Worm (Caenorhabditis elegans) whole organism, L1 larva: ENCODE results near the gene Y45G5AM.4.
A peak's percentile ranks its signal among the peaks of the same experiment; 100 is the strongest.

Source experiments
- ama-1 ChIP-seq: fragments of 150-350 bp; optimal IDR thresholded peaks from 2 replicates; lab custom pipeline; 2014
- efl-1 ChIP-seq, 4 experiments: fragments of 150-350 bp; optimal IDR thresholded peaks in 3 of 4; peaks in 1 of 4; 1 replicate in 1 of 4; 2 replicates in 3 of 4; lab custom pipeline; 2014; ENCODE audit warnings: missing biosample characterization in 2 of 4, missing genetic modification characterization in 2 of 4, missing genetic modification reagents in 2 of 4
- egl-27 ChIP-seq, 2 experiments: fragments of 150-350 bp in 1 of 2; sonication (generic microtip); optimal IDR thresholded peaks; 3 replicates each; lab custom pipeline; 2017 to 2018; ENCODE audit warnings: missing biosample characterization in 2 of 2, missing genetic modification characterization in 2 of 2, missing genetic modification reagents in 2 of 2
- fkh-10 ChIP-seq: sonication (generic microtip); optimal IDR thresholded peaks from 2 replicates; lab custom pipeline; 2017; ENCODE audit warnings: missing biosample characterization, missing genetic modification reagents, missing genetic modification characterization
- nhr-76 ChIP-seq: sonication (generic microtip); optimal IDR thresholded peaks from 2 replicates; lab custom pipeline; 2017; ENCODE audit warnings: missing biosample characterization, missing genetic modification characterization
- pax-3 ChIP-seq: fragments of 200-800 bp; sonication (Bioruptor generic); optimal IDR thresholded peaks from 2 replicates; lab custom pipeline; 2018; ENCODE audit warnings: mild to moderate bottlenecking, missing genetic modification characterization, moderate library complexity, missing compliant biosample characterization
- rnt-1 ChIP-seq: sonication (generic microtip); optimal IDR thresholded peaks from 2 replicates; lab custom pipeline; 2016; ENCODE audit warnings: mild to moderate bottlenecking, missing genetic modification characterization, moderate library complexity, missing compliant biosample characterization
- unc-130 ChIP-seq: fragments of 150-350 bp; optimal IDR thresholded peaks from 2 replicates; lab custom pipeline; 2017; ENCODE audit warnings: missing biosample characterization, missing genetic modification characterization, inconsistent platforms
- xbp-1 ChIP-seq: sonication (generic microtip); optimal IDR thresholded peaks from 2 replicates; lab custom pipeline; 2016; ENCODE audit warnings: missing genetic modification characterization, missing compliant biosample characterization

- TF ChIP-seq efl-1 (optimal IDR thresholded peaks at IDR 0.05; lab: Kevin White, UChicago) (no peak), efl-1 (GFP tag; optimal IDR thresholded peaks at IDR 0.05 in 1 of 2; lab: Kevin White, UChicago) (peak in 1 of 2 experiments; percentile 69), egl-27 (tag; optimal IDR thresholded peaks at IDR 0.05; lab: Kevin White, UChicago) (no peak), ama-1 (lab: Kevin White, UChicago) (no peak), pax-3 (tag; lab: Kevin White, UChicago) (no peak), xbp-1 (tag; lab: Kevin White, UChicago) (no peak), unc-130 (tag; lab: Kevin White, UChicago) (no peak), rnt-1 (tag; lab: Kevin White, UChicago) (no peak), nhr-76 (tag; lab: Kevin White, UChicago) (no peak), fkh-10 (GFP tag; lab: Kevin White, UChicago) (no peak)
Measured at ce11 chrV:4116071-4116470, 47.0 kb upstream of the Y45G5AM.4 start, which contains the start of gene T05B4.8.
